Fruit fly (Drosophila melanogaster) S2 (cell line): ENCODE measurements around the gene JMJD5.

Experiments
- CG8478 ChIP-seq: fragments of >200 bp; optimal IDR thresholded peaks from 2 replicates; lab custom pipeline; 2018
- CTCF ChIP-seq, 2 experiments: fragments of >200 bp; optimal IDR thresholded peaks; 2 replicates each; lab custom pipeline; 2018

DNA sequence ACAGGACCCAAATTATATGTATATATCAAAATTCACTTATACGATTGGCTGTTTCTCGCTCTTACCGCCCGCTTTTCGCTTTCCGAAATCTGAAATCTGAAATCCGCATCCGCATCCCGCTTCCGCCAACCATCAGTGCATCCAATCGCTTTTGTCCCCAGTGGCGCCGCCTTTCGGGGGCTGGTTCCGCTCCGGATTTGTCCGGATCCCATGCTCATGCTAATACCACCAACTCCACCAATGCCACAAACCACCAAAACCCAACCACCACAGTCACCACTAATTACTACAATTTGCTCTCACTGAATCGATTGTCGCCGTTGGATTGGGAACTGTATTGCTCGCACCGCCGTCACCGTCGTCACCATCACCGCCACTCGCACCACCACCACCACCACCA lies 27.6 kb upstream of the JMJD5 start:
- TF ChIP-seq CG8478 (lab: Kevin White, UChicago) (no peak), CTCF (optimal IDR thresholded peaks at IDR 0.05; lab: Kevin White, UChicago) (peak in 1 of 2 experiments; percentile 25)
